Fruit fly (Drosophila melanogaster): ENCODE results near the gene mtm.

dm6 chr2L:6072124-6072523 is 35.3 kb upstream of the mtm start:
- TF ChIP-seq D1 (tag; optimal IDR thresholded peaks at IDR 0.05) (no peak), CG34367 (tag; optimal IDR thresholded peaks at IDR 0.05) (no peak), Pif1B (GFP tag; optimal IDR thresholded peaks at IDR 0.05) (no peak), CG12605 (GFP tag; IDR thresholded peaks at IDR 0.05) (no peak), CG13204 (GFP tag; optimal IDR thresholded peaks at IDR 0.05) (no peak), Ets98B (GFP tag; IDR thresholded peaks at IDR 0.05) (no peak), gl (tag; optimal IDR thresholded peaks at IDR 0.05) (no peak), CG17806 (tag; optimal IDR thresholded peaks at IDR 0.05) (no peak), CG14655 (GFP tag; optimal IDR thresholded peaks at IDR 0.05) (no peak), rn (GFP tag; IDR thresholded peaks at IDR 0.05) (no peak), fd96Ca (GFP tag; IDR thresholded peaks at IDR 0.05) (no peak), CG15710 (tag; optimal IDR thresholded peaks at IDR 0.05) (no peak), CG8159 (tag; optimal IDR thresholded peaks at IDR 0.05) (no peak)
